Worm (Caenorhabditis elegans) whole organism, midembryonic: ENCODE data around the gene T23F11.4.

ENCODE experiments used
- T22C8.4 ChIP-seq: fragments of 200-800 bp; sonication (Bioruptor generic); IDR thresholded peaks from 2 replicates; pipeline ENCODE4 v1.3.6; 2022; ENCODE audit warnings: missing genetic modification characterization, missing compliant biosample characterization
- cog-1 ChIP-seq: sonication (generic microtip); optimal IDR thresholded peaks from 2 replicates; lab custom pipeline; 2016; ENCODE audit warnings: missing genetic modification characterization, missing compliant biosample characterization
- flt-1 ChIP-seq: fragments of 200-800 bp; sonication (Bioruptor generic); IDR thresholded peaks from 2 replicates; pipeline ENCODE4 v1.3.6; 2022; ENCODE audit warnings: missing genetic modification characterization, missing compliant biosample characterization
- klf-2 ChIP-seq: fragments of 200-800 bp; sonication (Bioruptor generic); conservative IDR thresholded peaks from 2 replicates; pipeline ENCODE4 v1.3.6; 2022; ENCODE audit warnings: missing genetic modification reagents, missing genetic modification characterization, missing compliant biosample characterization
- med-1 ChIP-seq: sonication (generic microtip); optimal IDR thresholded peaks from 2 replicates; lab custom pipeline; 2017; ENCODE audit warnings: missing genetic modification characterization, mild to moderate bottlenecking, missing compliant biosample characterization, antibody characterized with exemption, missing genetic modification reagents; ENCODE audit not compliant: insufficient read depth
- ref-1 ChIP-seq: fragments of 200-800 bp; sonication (Bioruptor generic); conservative IDR thresholded peaks from 2 replicates; pipeline ENCODE4 v1.3.6; 2022; ENCODE audit warnings: missing genetic modification reagents, missing genetic modification characterization, missing compliant biosample characterization
- tab-1 ChIP-seq: fragments of 200-800 bp; sonication (Bioruptor generic); IDR thresholded peaks from 2 replicates; pipeline ENCODE4 v1.3.6; 2022; ENCODE audit warnings: missing genetic modification characterization, missing compliant biosample characterization
- ztf-23 ChIP-seq: fragments of 200-800 bp; sonication (Bioruptor generic); IDR thresholded peaks from 2 replicates; pipeline ENCODE4 v1.3.6; 2022; ENCODE audit warnings: missing genetic modification reagents, missing genetic modification characterization, missing compliant biosample characterization
- ztf-29 ChIP-seq: fragments of 200-800 bp; sonication (Bioruptor generic); IDR thresholded peaks from 2 replicates; pipeline ENCODE4 v1.3.6; 2022; ENCODE audit warnings: missing genetic modification reagents, missing genetic modification characterization, missing compliant biosample characterization

DNA sequence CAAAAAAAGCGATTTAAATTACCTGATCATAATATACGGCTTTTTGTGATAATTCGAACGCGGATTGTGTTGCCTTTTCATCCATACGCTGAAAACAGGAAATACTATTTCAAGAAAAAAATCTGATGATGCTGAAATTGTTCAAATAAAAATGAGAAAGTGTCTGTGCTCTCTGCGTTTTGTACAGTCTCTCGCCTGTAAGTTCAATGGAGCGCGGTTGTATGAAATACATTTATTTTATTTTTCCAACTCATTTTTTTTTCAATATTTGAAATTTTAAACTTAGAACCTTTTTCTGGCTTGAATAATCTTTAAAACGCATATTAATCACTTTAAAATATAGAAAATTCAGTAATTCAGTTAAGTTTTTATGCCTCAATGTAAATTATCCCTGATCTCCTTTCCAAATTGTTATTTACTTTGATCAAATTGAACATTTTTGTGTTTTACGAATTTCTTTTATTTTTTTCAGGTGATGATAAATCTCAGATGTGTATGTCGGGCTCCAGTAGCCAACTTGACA is 38.8 kb upstream of the T23F11.4 start, which contains the start of the genes clp-2 and mrpl-16:
- TF ChIP-seq tab-1 (GFP tag; lab: Robert Waterston, UW), result no peak
- no peak for TF ChIP-seq med-1
- TF ChIP-seq ref-1 (GFP tag; lab: Robert Waterston, UW), result no peak
- TF ChIP-seq ztf-29, result no peak
- no peak for TF ChIP-seq flt-1 (GFP tag; lab: Robert Waterston, UW)
- no peak for TF ChIP-seq T22C8.4
- no peak for TF ChIP-seq klf-2 (GFP tag; lab: Robert Waterston, UW)
- no peak for TF ChIP-seq ztf-23
- TF ChIP-seq cog-1, result no peak
